Fruit fly (Drosophila melanogaster) whole organism, embryonic: ENCODE results near the gene wuho.

Experiments used
- B-H2 ChIP-seq: fragments of 200-800 bp; sonication (Bioruptor generic); optimal IDR thresholded peaks from 2 replicates; lab custom pipeline; 2018; ENCODE audit warnings: missing biosample characterization, mild to moderate bottlenecking, missing genetic modification characterization
- Bteb2 ChIP-seq: fragments of 200-800 bp; sonication (Bioruptor generic); optimal IDR thresholded peaks from 2 replicates; lab custom pipeline; 2016; ENCODE audit warnings: missing biosample characterization, missing genetic modification characterization
- CG10147 ChIP-seq: fragments of 200-800 bp; sonication (Bioruptor generic); optimal IDR thresholded peaks from 2 replicates; lab custom pipeline; 2019; ENCODE audit warnings: missing biosample characterization, mild to moderate bottlenecking, missing genetic modification characterization, moderate library complexity
- CG12769 ChIP-seq: fragments of 200-800 bp; sonication (Bioruptor generic); optimal IDR thresholded peaks from 2 replicates; lab custom pipeline; 2019; ENCODE audit warnings: missing biosample characterization, mild to moderate bottlenecking, missing genetic modification characterization, moderate library complexity
- CG13624 ChIP-seq: fragments of 200-800 bp; sonication (Bioruptor generic); optimal IDR thresholded peaks from 2 replicates; lab custom pipeline; 2016; ENCODE audit warnings: missing biosample characterization, missing genetic modification characterization
- CG13894 ChIP-seq: fragments of 200-800 bp; sonication (Bioruptor generic); optimal IDR thresholded peaks from 3 replicates; lab custom pipeline; 2018; ENCODE audit warnings: missing biosample characterization, mild to moderate bottlenecking, missing genetic modification characterization, moderate library complexity
- CG14710 ChIP-seq: fragments of 200-800 bp; sonication (Bioruptor generic); optimal IDR thresholded peaks from 3 replicates; lab custom pipeline; 2019; ENCODE audit warnings: missing biosample characterization, mild to moderate bottlenecking, missing genetic modification characterization, moderate library complexity
- CG1602 ChIP-seq: fragments of 200-800 bp; sonication (Bioruptor generic); optimal IDR thresholded peaks from 3 replicates; lab custom pipeline; 2016; ENCODE audit warnings: missing biosample characterization, missing genetic modification characterization
- CG1647 ChIP-seq: fragments of 200-800 bp; sonication (Bioruptor generic); optimal IDR thresholded peaks from 3 replicates; lab custom pipeline; 2016; ENCODE audit warnings: missing biosample characterization, missing genetic modification characterization
- CG30020 ChIP-seq: fragments of 200-800 bp; optimal IDR thresholded peaks from 2 replicates; lab custom pipeline; 2019; ENCODE audit warnings: missing biosample characterization, mild to moderate bottlenecking, missing genetic modification characterization, moderate library complexity
- CG31441 ChIP-seq: fragments of 200-800 bp; sonication (Bioruptor generic); IDR thresholded peaks from 2 replicates; pipeline ENCODE4 v1.3.6; 2022; ENCODE audit warnings: missing biosample characterization, missing genetic modification characterization
- CG33213 ChIP-seq: fragments of 200-800 bp; sonication (Bioruptor generic); optimal IDR thresholded peaks from 3 replicates; lab custom pipeline; 2016; ENCODE audit warnings: missing biosample characterization, missing genetic modification characterization
- CG6254 ChIP-seq: fragments of 200-800 bp; sonication (Bioruptor generic); optimal IDR thresholded peaks from 3 replicates; lab custom pipeline; 2017; ENCODE audit warnings: mild to moderate bottlenecking, missing biosample characterization, missing genetic modification reagents, missing genetic modification characterization
- CG6813 ChIP-seq: fragments of 200-800 bp; sonication (Bioruptor generic); optimal IDR thresholded peaks from 2 replicates; lab custom pipeline; 2017; ENCODE audit warnings: missing biosample characterization, missing genetic modification characterization, mild to moderate bottlenecking, moderate library complexity, missing genetic modification reagents
- Camta ChIP-seq: fragments of 200-800 bp; sonication (Bioruptor generic); optimal IDR thresholded peaks from 2 replicates; lab custom pipeline; 2016; ENCODE audit warnings: missing biosample characterization, missing genetic modification characterization
- Deaf1 ChIP-seq: fragments of 200-800 bp; optimal IDR thresholded peaks from 3 replicates; lab custom pipeline; 2019; ENCODE audit warnings: missing biosample characterization, mild to moderate bottlenecking, missing genetic modification characterization, moderate library complexity
- Doc2 ChIP-seq: fragments of 200-800 bp; sonication (Bioruptor generic); IDR thresholded peaks from 2 replicates; pipeline ENCODE4 v1.3.6; 2022; ENCODE audit warnings: missing biosample characterization, missing genetic modification characterization
- E2f2 ChIP-seq: fragments of 200-800 bp; sonication (Bioruptor generic); IDR thresholded peaks from 2 replicates; pipeline ENCODE4 v1.3.6; 2022; ENCODE audit warnings: missing biosample characterization, missing genetic modification characterization
- Fer3 ChIP-seq: fragments of 200-800 bp; sonication (Bioruptor generic); optimal IDR thresholded peaks from 2 replicates; lab custom pipeline; 2018; ENCODE audit warnings: missing biosample characterization, mild to moderate bottlenecking, missing genetic modification characterization, moderate library complexity
- Hr51 ChIP-seq, 2 experiments: fragments of 200-800 bp; sonication (Bioruptor generic); optimal IDR thresholded peaks; 2 replicates in 1 of 2; 3 replicates in 1 of 2; lab custom pipeline; 2016 to 2018; ENCODE audit warnings: missing biosample characterization in 2 of 2, missing genetic modification characterization in 2 of 2, mild to moderate bottlenecking in 1 of 2, moderate library complexity in 1 of 2
- Jarid2 ChIP-seq: fragments of 200-800 bp; sonication (Bioruptor generic); optimal IDR thresholded peaks from 3 replicates; lab custom pipeline; 2017; ENCODE audit warnings: mild to moderate bottlenecking, missing biosample characterization, missing genetic modification reagents, missing genetic modification characterization
- Med ChIP-seq: fragments of 200-800 bp; sonication (Bioruptor generic); peaks from one replicate; lab custom pipeline; 2016; ENCODE audit warnings: missing biosample characterization, missing genetic modification characterization, mild to moderate bottlenecking, inconsistent platforms, moderate library complexity
- Neu2 ChIP-seq: fragments of 200-800 bp; sonication (Bioruptor generic); optimal IDR thresholded peaks from 3 replicates; lab custom pipeline; 2016; ENCODE audit warnings: missing biosample characterization, missing genetic modification characterization, borderline replicate concordance
- Nf-YB ChIP-seq: fragments of 200-800 bp; sonication (Bioruptor generic); optimal IDR thresholded peaks from 3 replicates; lab custom pipeline; 2019; ENCODE audit warnings: missing biosample characterization, mild to moderate bottlenecking, missing genetic modification characterization, moderate library complexity
- NfI ChIP-seq: fragments of 200-800 bp; sonication (Bioruptor generic); optimal IDR thresholded peaks from 3 replicates; lab custom pipeline; 2018; ENCODE audit warnings: missing biosample characterization, mild to moderate bottlenecking, missing genetic modification characterization, moderate library complexity
- Trl ChIP-seq, 3 experiments: fragments of >200 bp in 2 of 3; fragments of 200-800 bp in 1 of 3; sonication (Bioruptor generic) in 1 of 3; optimal IDR thresholded peaks; 2 replicates in 1 of 3; 3 replicates in 2 of 3; lab custom pipeline; 2016 to 2017; ENCODE audit warnings: missing biosample characterization in 1 of 3, missing genetic modification characterization in 1 of 3
- aop ChIP-seq: fragments of 200-800 bp; sonication (Bioruptor generic); IDR thresholded peaks from 2 replicates; pipeline ENCODE4 v1.3.6; 2022; ENCODE audit warnings: missing biosample characterization, missing genetic modification characterization
- ato ChIP-seq: fragments of 200-800 bp; sonication (Bioruptor generic); IDR thresholded peaks from 2 replicates; pipeline ENCODE4 v1.3.6; 2022; ENCODE audit warnings: missing biosample characterization, missing genetic modification characterization; ENCODE audit not compliant: partially characterized antibody
- btn ChIP-seq: fragments of 200-800 bp; sonication (Bioruptor generic); optimal IDR thresholded peaks from 2 replicates; lab custom pipeline; 2016; ENCODE audit warnings: missing biosample characterization, missing genetic modification characterization
- cg ChIP-seq: fragments of 200-800 bp; sonication (Bioruptor generic); optimal IDR thresholded peaks from 3 replicates; lab custom pipeline; 2019; ENCODE audit warnings: missing biosample characterization, mild to moderate bottlenecking, missing genetic modification characterization, moderate library complexity
- dpn ChIP-seq, 2 experiments: fragments of 200-800 bp; sonication (Bioruptor generic); optimal IDR thresholded peaks; 3 replicates each; lab custom pipeline; 2016; ENCODE audit warnings: missing biosample characterization in 2 of 2, missing genetic modification characterization in 2 of 2
- gsb-n ChIP-seq: fragments of 200-800 bp; sonication (Bioruptor generic); optimal IDR thresholded peaks from 3 replicates; lab custom pipeline; 2018; ENCODE audit warnings: missing biosample characterization, mild to moderate bottlenecking, missing genetic modification characterization
- lab ChIP-seq: fragments of 200-800 bp; sonication (Bioruptor generic); optimal IDR thresholded peaks from 3 replicates; lab custom pipeline; 2017; ENCODE audit warnings: missing biosample characterization, missing genetic modification characterization, mild to moderate bottlenecking, moderate library complexity, missing genetic modification reagents
- lbe ChIP-seq: fragments of 200-800 bp; sonication (Bioruptor generic); optimal IDR thresholded peaks from 2 replicates; lab custom pipeline; 2016; ENCODE audit warnings: missing biosample characterization, mild to moderate bottlenecking, missing genetic modification characterization
- nom ChIP-seq: fragments of 200-800 bp; sonication (Bioruptor generic); optimal IDR thresholded peaks from 2 replicates; lab custom pipeline; 2017; ENCODE audit warnings: missing biosample characterization, missing genetic modification characterization, mild to moderate bottlenecking, moderate library complexity, missing genetic modification reagents
- p53 ChIP-seq: fragments of 200-800 bp; sonication (Bioruptor generic); optimal IDR thresholded peaks from 2 replicates; lab custom pipeline; 2016; ENCODE audit warnings: missing biosample characterization, missing genetic modification characterization
- pros ChIP-seq: fragments of 200-800 bp; sonication (Bioruptor generic); optimal IDR thresholded peaks from 3 replicates; lab custom pipeline; 2019; ENCODE audit warnings: missing biosample characterization, mild to moderate bottlenecking, missing genetic modification characterization, moderate library complexity
- usp ChIP-seq: fragments of >200 bp; optimal IDR thresholded peaks from 2 replicates; lab custom pipeline; 2017; ENCODE audit warnings: missing biosample characterization, missing genetic modification characterization
- vvl ChIP-seq: fragments of 200-800 bp; sonication (Bioruptor generic); IDR thresholded peaks from 2 replicates; pipeline ENCODE4 v1.3.6; 2022; ENCODE audit warnings: missing biosample characterization, missing genetic modification characterization
- zen ChIP-seq: fragments of 200-800 bp; sonication (Bioruptor generic); optimal IDR thresholded peaks from 3 replicates; lab custom pipeline; 2018; ENCODE audit warnings: missing biosample characterization, mild to moderate bottlenecking, missing genetic modification characterization, moderate library complexity
- zfh1 ChIP-seq: fragments of 200-800 bp; sonication (Bioruptor generic); IDR thresholded peaks from 3 replicates; pipeline ENCODE4 v1.3.6; 2022; ENCODE audit warnings: missing biosample characterization, missing genetic modification characterization

The wuho gene

dm6 chrX:6278879-6279628 lies 8.8 kb upstream of the wuho start (continued):
- TF ChIP-seq Nf-YB (GFP tag; lab: Kevin White, UChicago) (peak; percentile 41), Camta (GFP tag; lab: Kevin White, UChicago) (peak; percentile 41), CG6813 (no peak), dpn (GFP tag; optimal IDR thresholded peaks at IDR 0.05; lab: Kevin White, UChicago) (no peak)

dm6 chrX:6279629-6280073 lies 8.2 kb upstream of the wuho start, which contains the start of gene Ubi-p5E:
Gene Ubi-p5E, minus strand, starts transcription at chrX:6279647.
- TF ChIP-seq NfI (GFP tag; lab: Kevin White, UChicago) (no peak), usp (GFP tag; lab: Kevin White, UChicago) (no peak), zen (tag; lab: Kevin White, UChicago) (peak; percentile 3), CG13624 (GFP tag; lab: Kevin White, UChicago) (peak; percentile 16), lbe (peak; percentile 51), CG10147 (GFP tag; lab: Kevin White, UChicago) (no peak), ato (GFP tag; lab: Robert Waterston, UW) (no peak), p53 (GFP tag; lab: Kevin White, UChicago) (no peak), CG1602 (no peak), CG14710 (tag; lab: Kevin White, UChicago) (no peak), btn (GFP tag; lab: Kevin White, UChicago) (no peak), Med (GFP tag; lab: Kevin White, UChicago) (peak; percentile 18), Neu2 (GFP tag; lab: Kevin White, UChicago) (no peak), Doc2 (GFP tag; lab: Robert Waterston, UW) (no peak), CG31441 (0 out of 2 replicates have a peak, but pooled peaks have one; percentile 0), Fer3 (no peak), B-H2 (GFP tag; lab: Kevin White, UChicago) (no peak), CG12769 (tag; lab: Kevin White, UChicago) (no peak), CG30020 (tag; lab: Kevin White, UChicago) (peak; percentile 87), lab (GFP tag; lab: Kevin White, UChicago) (no peak), pros (GFP tag; lab: Kevin White, UChicago) (peak; percentile 33), Hr51 (GFP tag; optimal IDR thresholded peaks at IDR 0.05; lab: Kevin White, UChicago) (no peak), Bteb2 (GFP tag; lab: Kevin White, UChicago) (no peak), CG13894 (tag; lab: Kevin White, UChicago) (no peak)

- peak; percentile 15 for TF ChIP-seq Med (GFP tag; lab: Kevin White, UChicago)
- no peak for TF ChIP-seq zfh1 (GFP tag; lab: Robert Waterston, UW)
- 0 out of 2 replicates have a peak, but pooled peaks have one; percentile 16 for TF ChIP-seq aop
- TF ChIP-seq cg (GFP tag; lab: Kevin White, UChicago), result peak; percentile 55
- peak; percentile 4 for TF ChIP-seq Deaf1 (tag; lab: Kevin White, UChicago)
- TF ChIP-seq gsb-n (tag; lab: Kevin White, UChicago), result peak; percentile 54
- no peak for TF ChIP-seq CG33213 (GFP tag; lab: Kevin White, UChicago)
- TF ChIP-seq nom, result peak; percentile 50
- no peak for TF ChIP-seq CG1647
- peak in 1 of 2 experiments; percentile 28 for TF ChIP-seq Trl (optimal IDR thresholded peaks at IDR 0.05; lab: Kevin White, UChicago)
- no peak for TF ChIP-seq Trl (GFP tag; optimal IDR thresholded peaks at IDR 0.05; lab: Kevin White, UChicago)
- 0 out of 2 replicates have a peak, but pooled peaks have one; percentile 13 for TF ChIP-seq vvl (GFP tag; lab: Robert Waterston, UW)
- TF ChIP-seq E2f2, result no peak
- TF ChIP-seq CG6254 (GFP tag; lab: Kevin White, UChicago), result no peak
- peak; percentile 2 for TF ChIP-seq Jarid2 (GFP tag; lab: Kevin White, UChicago)
These were observed 4.4 kb upstream of the wuho start, which contains the start of gene CG11700 for dm6 chrX:6283470-6283869. Gene CG11700, minus strand, starts transcription at chrX:6283575.
